Fruit fly (Drosophila melanogaster): Measurements from ENCODE around the gene CG42467.

CG42467 gene

dm6 chr2L:3693805-3694204 lies 7.3 kb upstream of the CG42467 start, which contains the start of gene Acp24A4:
TSS of gene Acp24A4 (minus strand) at chr2L:3693905.
- TF ChIP-seq noc (tag; optimal IDR thresholded peaks at IDR 0.05) = no peak

dm6 chr2L:3694920-3695319 lies 6.2 kb upstream of the CG42467 start, which contains the start of gene CG43165:
TSS of gene CG43165 (minus strand) at chr2L:3695020.
- no peak for TF ChIP-seq noc (tag; optimal IDR thresholded peaks at IDR 0.05)

dm6 chr2L:3695361-3695818 lies 5.7 kb upstream of the CG42467 start, which contains the start of gene CG16713:
TSS of gene CG16713 (minus strand) at chr2L:3695411.
- TF ChIP-seq noc (tag; optimal IDR thresholded peaks at IDR 0.05) = no peak

- peak; percentile 13 for TF ChIP-seq noc (tag; optimal IDR thresholded peaks at IDR 0.05)
These were observed 4.7 kb upstream of the CG42467 start, which contains the start of gene IM33 for dm6 chr2L:3696438-3696837. TSS of gene IM33 (minus strand) at chr2L:3696658.

dm6 chr2L:3697772-3698171 lies 3.3 kb upstream of the CG42467 start, which contains the start of gene CG3604:
TSS of gene CG3604 (minus strand) at chr2L:3697872.
- TF ChIP-seq noc (tag; optimal IDR thresholded peaks at IDR 0.05) = no peak

- no peak for TF ChIP-seq noc (tag; optimal IDR thresholded peaks at IDR 0.05)
These were observed 2.0 kb upstream of the CG42467 start, which contains the start of the genes CG10031 and CG42464 for dm6 chr2L:3698992-3699514. TSS of gene CG10031 (minus strand) at chr2L:3699092. TSS of gene CG42464 (plus strand) at chr2L:3699464.

- no peak for TF ChIP-seq noc (tag; optimal IDR thresholded peaks at IDR 0.05)
These were observed 1.2 kb upstream of the CG42467 start, which contains the start of gene CG42465 for dm6 chr2L:3699895-3700294. TSS of gene CG42465 (plus strand) at chr2L:3700195.

dm6 chr2L:3700374-3700773 lies 716 bp upstream of the CG42467 start, which contains the start of gene Sfp24C1:
TSS of gene Sfp24C1 (plus strand) at chr2L:3700674.
- no peak for TF ChIP-seq noc (tag; optimal IDR thresholded peaks at IDR 0.05)

- no peak for TF ChIP-seq noc (tag; optimal IDR thresholded peaks at IDR 0.05)
These were observed 436 bp downstream of the CG42467 start, which contains the start of gene CG43145 for dm6 chr2L:3701526-3701925. TSS of gene CG43145 (plus strand) at chr2L:3701826.

dm6 chr2L:3703260-3703659 lies 2.2 kb downstream of the CG42467 start, which contains the start of gene CG2816:
TSS of gene CG2816 (plus strand) at chr2L:3703659.
- TF ChIP-seq noc (tag; optimal IDR thresholded peaks at IDR 0.05) = peak; percentile 94

- peak; percentile 77 for TF ChIP-seq noc (tag; optimal IDR thresholded peaks at IDR 0.05)
These were observed 4.4 kb downstream of the CG42467 start, which contains the start of gene CG31778 for dm6 chr2L:3705438-3705921. TSS of gene CG31778 (minus strand) at chr2L:3705488.

- TF ChIP-seq noc (tag; optimal IDR thresholded peaks at IDR 0.05) = no peak
These were observed 5.9 kb downstream of the CG42467 start, which contains the start of gene CG31777 for dm6 chr2L:3706963-3707362. TSS of gene CG31777 (minus strand) at chr2L:3707063.

- TF ChIP-seq noc (tag; optimal IDR thresholded peaks at IDR 0.05) = no peak
These were observed 10.6 kb downstream of the CG42467 start, which contains the start of gene cutlet for dm6 chr2L:3711665-3712064. TSS of gene cutlet (minus strand) at chr2L:3711748.

dm6 chr2L:3712949-3713416 lies 11.9 kb downstream of the CG42467 start, which contains the start of the genes CG31955 and CG2818:
TSS of gene CG31955 (minus strand) at chr2L:3713105.
TSS of gene CG2818 (plus strand) at chr2L:3713360.
- TF ChIP-seq noc (tag; optimal IDR thresholded peaks at IDR 0.05) = no peak

- TF ChIP-seq noc (tag; optimal IDR thresholded peaks at IDR 0.05) = no peak
These were observed 12.6 kb downstream of the CG42467 start for dm6 chr2L:3713545-3714156.

dm6 chr2L:3717673-3718235 lies 16.7 kb downstream of the CG42467 start, which contains the start of the genes lectin-24A and Shaw:
TSS of gene lectin-24A (minus strand) at chr2L:3717773.
TSS of gene Shaw (plus strand) at chr2L:3718185.
- no peak for TF ChIP-seq noc (tag; optimal IDR thresholded peaks at IDR 0.05)

All from whole organism, larva.